Worm (Caenorhabditis elegans): ENCODE results near the gene C05G5.3.

C05G5.3 gene

ce11 chrX:14753514-14754076 lies 1.8 kb upstream of the C05G5.3 start, which contains the start of gene sucl-1 (continued):
- TF ChIP-seq elt-2 (tag; optimal IDR thresholded peaks at IDR 0.05) (peak; percentile 54), snu-23 (GFP tag; optimal IDR thresholded peaks at IDR 0.05) (peak; percentile 90), lin-14 (GFP tag; optimal IDR thresholded peaks at IDR 0.05) (peak; percentile 98), ceh-8 (GFP tag; optimal IDR thresholded peaks at IDR 0.05) (peak; percentile 31), nhr-85 (tag) (peak; percentile 87), lin-13 (GFP tag; optimal IDR thresholded peaks at IDR 0.05) (peak; percentile 43), lsy-2 (tag; optimal IDR thresholded peaks at IDR 0.05) (peak; percentile 55 to 81), tbx-2 (tag; optimal IDR thresholded peaks at IDR 0.05) (peak; percentile 75), fos-1 (tag; optimal IDR thresholded peaks at IDR 0.05) (peak; percentile 67), lin-15B (tag; optimal IDR thresholded peaks at IDR 0.05) (peak; percentile 28), sup-37 (GFP tag; optimal IDR thresholded peaks at IDR 0.05) (peak; percentile 32), tlp-1 (tag; optimal IDR thresholded peaks at IDR 0.05) (no peak), ztf-4 (tag; optimal IDR thresholded peaks at IDR 0.05) (peak; percentile 19), xbp-1 (tag; optimal IDR thresholded peaks at IDR 0.05) (peak; percentile 71), nhr-47 (tag; optimal IDR thresholded peaks at IDR 0.05) (peak; percentile 77), ceh-82 (tag; optimal IDR thresholded peaks at IDR 0.05) (peak; percentile 62 to 94 (median 69)), rnt-1 (tag; optimal IDR thresholded peaks at IDR 0.05) (peak; percentile 81), unc-98 (GFP tag; IDR thresholded peaks at IDR 0.05) (no peak), grh-1 (GFP tag; IDR thresholded peaks at IDR 0.05) (no peak), fkh-10 (GFP tag; optimal IDR thresholded peaks at IDR 0.05) (peak; percentile 46), hlh-4 (tag; optimal IDR thresholded peaks at IDR 0.05) (no peak), nhr-11 (tag; optimal IDR thresholded peaks at IDR 0.05) (no peak), mef-2 (tag; optimal IDR thresholded peaks at IDR 0.05) (peak; percentile 42), ets-5 (GFP tag; IDR thresholded peaks at IDR 0.05) (no peak), skn-1 (tag; optimal IDR thresholded peaks at IDR 0.05) (peak; percentile 55), dpl-1 (GFP tag; optimal IDR thresholded peaks at IDR 0.05) (peak; percentile 35 to 54 (median 43)), lir-3 (tag; optimal IDR thresholded peaks at IDR 0.05; ENCODE audit: poor library complexity) (peak; percentile 73), ceh-90 (tag; optimal IDR thresholded peaks at IDR 0.05) (no peak), isw-1 (GFP tag; IDR thresholded peaks at IDR 0.05) (peak; percentile 35), sptf-1 (tag; optimal IDR thresholded peaks at IDR 0.05) (no peak), pqm-1 (tag; optimal IDR thresholded peaks at IDR 0.05) (no peak), nhr-19 (GFP tag; conservative IDR thresholded peaks at IDR 0.05) (peak; percentile 81), vab-15 (tag; optimal IDR thresholded peaks at IDR 0.05) (no peak), nhr-76 (tag; optimal IDR thresholded peaks at IDR 0.05) (no peak), pag-3 (tag; optimal IDR thresholded peaks at IDR 0.05; ENCODE audit: borderline replicate concordance, insufficient read depth) (peak; percentile 42), elt-3 (tag; optimal IDR thresholded peaks at IDR 0.05) (peak in 4 of 6 experiments; percentile 27 to 48 (median 41)), egl-27 (tag; optimal IDR thresholded peaks at IDR 0.05) (peak in 1 of 2 experiments; percentile 55), unc-130 (tag; optimal IDR thresholded peaks at IDR 0.05) (peak; percentile 39)

DNA sequence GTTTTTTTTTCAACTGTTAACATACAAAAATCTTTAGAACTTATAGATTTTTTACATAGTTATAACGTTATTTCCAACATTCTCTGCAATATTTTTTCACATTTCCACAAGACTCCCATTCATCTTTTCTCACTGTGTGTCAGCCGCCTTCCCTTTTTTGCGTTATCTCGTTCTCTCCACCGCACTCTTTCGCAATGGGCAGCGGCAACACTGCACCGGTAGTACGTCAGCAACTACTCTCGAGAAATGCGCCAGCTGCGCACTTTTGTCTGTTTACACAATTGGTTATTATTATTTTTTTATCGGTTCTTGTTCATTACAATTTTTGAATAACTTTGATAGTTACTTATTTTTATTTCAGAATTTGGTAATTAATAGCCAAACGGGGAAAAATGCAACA lies 4.9 kb downstream of the C05G5.3 start, which contains the start of gene C05G5.2:
Gene C05G5.2, plus strand, starts transcription at position 356 of the 400 bp plus-strand sequence.
- TF ChIP-seq lsy-2 (tag; optimal IDR thresholded peaks at IDR 0.05) (peak; percentile 87 to 90), sup-37 (GFP tag; optimal IDR thresholded peaks at IDR 0.05) (no peak), fkh-8 (tag; optimal IDR thresholded peaks at IDR 0.05) (peak; percentile 92), grh-1 (GFP tag; IDR thresholded peaks at IDR 0.05) (peak; percentile 54; the same call in 1 of the 2 replicates), ama-1 (optimal IDR thresholded peaks at IDR 0.05) (no peak), F16B12.6 (tag; optimal IDR thresholded peaks at IDR 0.05) (peak; percentile 71), Y116A8C.19 (tag; optimal IDR thresholded peaks at IDR 0.05; ENCODE audit: borderline replicate concordance) (no peak), lin-13 (GFP tag; optimal IDR thresholded peaks at IDR 0.05) (peak; percentile 83), lir-3 (tag; optimal IDR thresholded peaks at IDR 0.05; ENCODE audit: poor library complexity) (peak; percentile 71), fkh-4 (tag; optimal IDR thresholded peaks at IDR 0.05; ENCODE audit: borderline replicate concordance) (no peak), nhr-12 (tag; optimal IDR thresholded peaks at IDR 0.05) (no peak), ets-5 (GFP tag; IDR thresholded peaks at IDR 0.05) (no peak), snpc-4 (tag; optimal IDR thresholded peaks at IDR 0.05) (peak; percentile 88), nhr-90 (tag; optimal IDR thresholded peaks at IDR 0.05; ENCODE audit: poor library complexity) (peak; percentile 84), ztf-4 (tag; optimal IDR thresholded peaks at IDR 0.05) (peak; percentile 14), isw-1 (GFP tag; IDR thresholded peaks at IDR 0.05) (peak; percentile 63), sox-4 (tag; optimal IDR thresholded peaks at IDR 0.05) (peak; percentile 5), fkh-10 (GFP tag; optimal IDR thresholded peaks at IDR 0.05) (peak; percentile 66), vab-15 (tag; optimal IDR thresholded peaks at IDR 0.05) (peak; percentile 61), unc-30 (tag; optimal IDR thresholded peaks at IDR 0.05) (no peak), unc-86 (tag; optimal IDR thresholded peaks at IDR 0.05) (peak; percentile 77), egl-13 (tag; optimal IDR thresholded peaks at IDR 0.05) (peak; percentile 76), tbx-2 (tag; optimal IDR thresholded peaks at IDR 0.05) (peak; percentile 84), dpl-1 (GFP tag; optimal IDR thresholded peaks at IDR 0.05) (peak; percentile 64 to 81 (median 72)), sptf-1 (tag; optimal IDR thresholded peaks at IDR 0.05) (no peak), lin-14 (GFP tag; optimal IDR thresholded peaks at IDR 0.05) (peak; percentile 98)

All from whole organism, L1 larva.